Worm (Caenorhabditis elegans) whole organism, L4/young adult: Measurements from ENCODE around the gene dmsr-11.

ENCODE experiments used
- W03F9.2 ChIP-seq: fragments of 150-350 bp; optimal IDR thresholded peaks from 2 replicates; lab custom pipeline; 2014; ENCODE audit warnings: missing biosample characterization, missing genetic modification characterization
- him-1 ChIP-seq: sonication (generic microtip); optimal IDR thresholded peaks from 2 replicates; lab custom pipeline; 2016; ENCODE audit warnings: missing genotype, missing genetic modification reagents, missing genetic modification characterization, missing compliant biosample characterization

DNA sequence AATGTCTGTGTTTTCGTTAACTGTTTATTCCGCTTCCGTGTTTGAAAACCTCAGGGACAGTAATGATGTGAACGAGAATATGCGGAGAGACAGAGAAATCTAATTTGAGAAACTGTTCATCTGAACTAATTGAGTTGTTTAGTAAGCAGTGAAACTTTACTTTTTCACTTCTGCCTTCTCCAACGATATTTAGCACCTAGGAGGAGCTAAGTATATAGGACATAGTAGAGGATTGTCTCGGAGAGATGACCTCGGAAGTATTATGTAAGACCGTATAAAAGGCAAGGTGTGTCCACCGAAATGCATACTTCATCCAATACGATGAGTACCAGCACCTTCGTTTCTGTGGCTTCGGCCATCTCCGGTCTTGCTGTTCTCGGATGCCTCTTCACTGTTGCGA lies 25.5 kb upstream of the dmsr-11 start, which contains the start of gene col-141:
- TF ChIP-seq W03F9.2, result no peak
- no peak for TF ChIP-seq him-1 (tag; lab: Kevin White, UChicago)
